Worm (Caenorhabditis elegans) whole organism, early embryonic: Measurements from ENCODE around the gene gst-44.

Experiments
- B0310.2 ChIP-seq: sonication (generic microtip); optimal IDR thresholded peaks from 2 replicates; lab custom pipeline; 2016; ENCODE audit warnings: mild to moderate bottlenecking, missing genetic modification characterization, missing compliant biosample characterization
- aly-1 ChIP-seq: sonication (generic microtip); optimal IDR thresholded peaks from 2 replicates; lab custom pipeline; 2016; ENCODE audit warnings: missing genetic modification characterization, missing compliant biosample characterization
- ama-1 ChIP-seq: fragments of 150-350 bp; optimal IDR thresholded peaks from 2 replicates; lab custom pipeline; 2014
- ceh-13 ChIP-seq: fragments of 200-800 bp; sonication (Bioruptor generic); optimal IDR thresholded peaks from 2 replicates; lab custom pipeline; 2018; ENCODE audit warnings: mild to moderate bottlenecking, missing genetic modification characterization, missing compliant biosample characterization
- ceh-36 ChIP-seq: sonication (generic microtip); optimal IDR thresholded peaks from 2 replicates; lab custom pipeline; 2016; ENCODE audit warnings: missing genetic modification characterization, inconsistent platforms, missing compliant biosample characterization
- flt-1 ChIP-seq: fragments of 200-800 bp; sonication (Bioruptor generic); IDR thresholded peaks from 2 replicates; pipeline ENCODE4 v1.3.6; 2022; ENCODE audit warnings: missing genetic modification characterization, missing compliant biosample characterization
- hmg-4 ChIP-seq: fragments of 200-800 bp; sonication (Bioruptor generic); optimal IDR thresholded peaks from 2 replicates; lab custom pipeline; 2018; ENCODE audit warnings: mild to moderate bottlenecking, missing genetic modification characterization, missing compliant biosample characterization
- scrt-1 ChIP-seq: fragments of 200-800 bp; sonication (Bioruptor generic); IDR thresholded peaks from 2 replicates; pipeline ENCODE4 v1.3.6; 2022; ENCODE audit warnings: missing genetic modification characterization, missing compliant biosample characterization
- tbx-11 ChIP-seq: fragments of 200-800 bp; sonication (Bioruptor generic); IDR thresholded peaks from 2 replicates; pipeline ENCODE4 v1.3.6; 2022; ENCODE audit warnings: missing genetic modification characterization, missing compliant biosample characterization
- tra-4 ChIP-seq: sonication (generic microtip); optimal IDR thresholded peaks from 2 replicates; lab custom pipeline; 2017; ENCODE audit warnings: missing genetic modification characterization, missing compliant biosample characterization

ce11 chrV:16435510-16435909 lies 44.8 kb downstream of the gst-44 start, which contains the start of the genes F26D2.13 and F26D2.14:
- TF ChIP-seq flt-1, result no peak
- TF ChIP-seq tbx-11 (GFP tag; lab: Robert Waterston, UW), result no peak
- TF ChIP-seq scrt-1, result no peak
- no peak for TF ChIP-seq aly-1 (tag; lab: Kevin White, UChicago)
- no peak for TF ChIP-seq B0310.2 (tag; lab: Kevin White, UChicago)
- no peak for TF ChIP-seq ceh-13 (GFP tag; lab: Kevin White, UChicago)
- no peak for TF ChIP-seq ama-1 (lab: Kevin White, UChicago)
- no peak for TF ChIP-seq tra-4 (tag; lab: Kevin White, UChicago)
- TF ChIP-seq hmg-4 (GFP tag; lab: Kevin White, UChicago), result no peak
- no peak for TF ChIP-seq ceh-36 (tag; lab: Kevin White, UChicago)
